Worm (Caenorhabditis elegans): Measurements from ENCODE around the gene gpcp-1.

The gpcp-1 gene

ce11 chrX:3127626-3128142, 17.3 kb upstream of the gpcp-1 start:
- TF ChIP-seq C04F5.9 (tag; optimal IDR thresholded peaks at IDR 0.05), result peak; percentile 4
- TF ChIP-seq lir-3 (tag; optimal IDR thresholded peaks at IDR 0.05; ENCODE audit: poor library complexity), result peak; percentile 89
- peak; percentile 93 for TF ChIP-seq swsn-7 (tag; optimal IDR thresholded peaks at IDR 0.05)
- TF ChIP-seq ceh-90 (tag; optimal IDR thresholded peaks at IDR 0.05), result no peak
- no peak for TF ChIP-seq nhr-12 (tag; optimal IDR thresholded peaks at IDR 0.05)
- no peak for TF ChIP-seq sup-37 (GFP tag; optimal IDR thresholded peaks at IDR 0.05)
- TF ChIP-seq unc-98 (GFP tag; IDR thresholded peaks at IDR 0.05), result no peak
- TF ChIP-seq hlh-17 (GFP tag; optimal IDR thresholded peaks at IDR 0.05; ENCODE audit: borderline replicate concordance), result no peak
- peak; percentile 86 to 92 (median 87) for TF ChIP-seq ceh-82 (tag; optimal IDR thresholded peaks at IDR 0.05)
- peak; percentile 86 for TF ChIP-seq dsc-1 (tag; optimal IDR thresholded peaks at IDR 0.05)
- peak; percentile 12 for TF ChIP-seq nhr-11 (tag; optimal IDR thresholded peaks at IDR 0.05)
- TF ChIP-seq jun-1 (tag; optimal IDR thresholded peaks at IDR 0.05), result peak; percentile 96
- TF ChIP-seq nhr-28 (tag; optimal IDR thresholded peaks at IDR 0.05), result no peak
- TF ChIP-seq lsy-2 (tag; optimal IDR thresholded peaks at IDR 0.05), result peak; percentile 72 to 91
- peak in 1 of 2 experiments; percentile 80 for TF ChIP-seq ztf-11 (tag; optimal IDR thresholded peaks at IDR 0.05)
- peak; percentile 38; the same call in 1 of the 2 replicates for TF ChIP-seq ceh-88 (GFP tag; IDR thresholded peaks at IDR 0.05)
- TF ChIP-seq lin-35 (GFP tag; optimal IDR thresholded peaks at IDR 0.05), result peak; percentile 79 to 86
- no peak for TF ChIP-seq unc-30 (tag; optimal IDR thresholded peaks at IDR 0.05)
- peak; percentile 85 for TF ChIP-seq mep-1 (tag; optimal IDR thresholded peaks at IDR 0.05)
- TF ChIP-seq blmp-1 (tag; optimal IDR thresholded peaks at IDR 0.05), result peak; percentile 96
- TF ChIP-seq dpl-1 (GFP tag; optimal IDR thresholded peaks at IDR 0.05), result peak; percentile 52 to 63 (median 55)
- peak; percentile 87 for TF ChIP-seq zag-1 (tag; optimal IDR thresholded peaks at IDR 0.05)
- no peak for TF ChIP-seq C34B4.2 (tag; optimal IDR thresholded peaks at IDR 0.05)
- peak; percentile 82 for TF ChIP-seq unc-130 (tag; optimal IDR thresholded peaks at IDR 0.05)
- TF ChIP-seq ama-1 (optimal IDR thresholded peaks at IDR 0.05), result no peak
- peak; percentile 27 for TF ChIP-seq sox-4 (tag; optimal IDR thresholded peaks at IDR 0.05)
- peak; percentile 95 for TF ChIP-seq nhr-85 (tag)
- peak; percentile 91 for TF ChIP-seq nhr-77 (tag; optimal IDR thresholded peaks at IDR 0.05)
- peak; percentile 14 for TF ChIP-seq fkh-4 (tag; optimal IDR thresholded peaks at IDR 0.05; ENCODE audit: borderline replicate concordance)
- TF ChIP-seq mdl-1 (tag; optimal IDR thresholded peaks at IDR 0.05), result peak in 1 of 2 experiments; percentile 91
- peak; percentile 91 for TF ChIP-seq unc-86 (tag; optimal IDR thresholded peaks at IDR 0.05)
- no peak for TF ChIP-seq nhr-76 (tag; optimal IDR thresholded peaks at IDR 0.05)
- peak; percentile 58; the same call in 1 of the 2 replicates for TF ChIP-seq mab-9 (GFP tag; IDR thresholded peaks at IDR 0.05)
- TF ChIP-seq egl-13 (tag; optimal IDR thresholded peaks at IDR 0.05), result peak; percentile 86
- peak; percentile 79 for TF ChIP-seq skn-1 (tag; optimal IDR thresholded peaks at IDR 0.05)
- peak; percentile 91 for TF ChIP-seq nhr-47 (tag; optimal IDR thresholded peaks at IDR 0.05)
- peak; percentile 99 for TF ChIP-seq lin-14 (GFP tag; optimal IDR thresholded peaks at IDR 0.05)
- TF ChIP-seq pax-3 (tag; optimal IDR thresholded peaks at IDR 0.05), result peak; percentile 75
- peak; percentile 83 for TF ChIP-seq mef-2 (tag; optimal IDR thresholded peaks at IDR 0.05)
- no peak for TF ChIP-seq lin-39 (tag; optimal IDR thresholded peaks at IDR 0.05)
- peak; percentile 6 for TF ChIP-seq F16B12.6 (tag; optimal IDR thresholded peaks at IDR 0.05)
- TF ChIP-seq grh-1 (GFP tag; IDR thresholded peaks at IDR 0.05), result 0 out of 2 replicates have a peak, but pooled peaks have one; percentile 48
- TF ChIP-seq elt-3 (tag; optimal IDR thresholded peaks at IDR 0.05), result peak in 5 of 6 experiments; percentile 22 to 86 (median 58)
- peak; percentile 17 for TF ChIP-seq lin-15B (tag; optimal IDR thresholded peaks at IDR 0.05)
- no peak for TF ChIP-seq hlh-4 (tag; optimal IDR thresholded peaks at IDR 0.05)
- TF ChIP-seq ceh-8 (GFP tag; optimal IDR thresholded peaks at IDR 0.05), result peak; percentile 76
- no peak for TF ChIP-seq Y116A8C.19 (tag; optimal IDR thresholded peaks at IDR 0.05; ENCODE audit: borderline replicate concordance)
- TF ChIP-seq pag-3 (tag; optimal IDR thresholded peaks at IDR 0.05; ENCODE audit: borderline replicate concordance, insufficient read depth), result peak; percentile 61
- peak; percentile 88 for TF ChIP-seq lin-13 (GFP tag; optimal IDR thresholded peaks at IDR 0.05)
- TF ChIP-seq ets-5 (GFP tag; IDR thresholded peaks at IDR 0.05), result no peak
- no peak for TF ChIP-seq unc-62 (GFP tag; optimal IDR thresholded peaks at IDR 0.05)
- peak; percentile 85 to 90 for TF ChIP-seq egl-27 (tag; optimal IDR thresholded peaks at IDR 0.05)

Data from whole organism, L1 larva.